Fruit fly (Drosophila melanogaster): ENCODE measurements around the gene CG3246.
A peak's percentile ranks its signal among the peaks of the same experiment; 100 is the strongest.

Gene CG3246

dm6 chr2L:3439502-3439901 lies 22.2 kb downstream of the CG3246 start (continued):
- TF ChIP-seq Rfx (GFP tag; IDR thresholded peaks at IDR 0.05), result no peak
- peak; percentile 37 for TF ChIP-seq CG12391 (tag; optimal IDR thresholded peaks at IDR 0.05)

- TF ChIP-seq CG8290 (GFP tag; optimal IDR thresholded peaks at IDR 0.05) (peak; percentile 87), CG8290 (tag; optimal IDR thresholded peaks at IDR 0.05) (peak; percentile 50 to 99), CG16863 (GFP tag; optimal IDR thresholded peaks at IDR 0.05) (no peak), CG11504 (tag; optimal IDR thresholded peaks at IDR 0.05) (no peak), CG14050 (GFP tag; IDR thresholded peaks at IDR 0.05) (no peak), CG18011 (GFP tag; optimal IDR thresholded peaks at IDR 0.05) (no peak)
Measured at dm6 chr2L:3438078-3438477, 23.7 kb downstream of the CG3246 start.

- TF ChIP-seq CG18262 (tag; optimal IDR thresholded peaks at IDR 0.05) (peak; percentile 70), vnd (GFP tag; IDR thresholded peaks at IDR 0.05; ENCODE audit: partially characterized antibody) (no peak), ind (GFP tag; optimal IDR thresholded peaks at IDR 0.05) (peak; percentile 49), CG3065 (GFP tag; optimal IDR thresholded peaks at IDR 0.05) (no peak), Neu2 (GFP tag; optimal IDR thresholded peaks at IDR 0.05; ENCODE audit: borderline replicate concordance) (no peak), Nf-YA (GFP tag; IDR thresholded peaks at IDR 0.05) (peak; percentile 55; the same call in 1 of the 2 replicates), Meics (GFP tag; optimal IDR thresholded peaks at IDR 0.05) (peak; percentile 42), dan (GFP tag; IDR thresholded peaks at IDR 0.05) (no peak), dm (GFP tag; optimal IDR thresholded peaks at IDR 0.05) (no peak), HLH3B (GFP tag; IDR thresholded peaks at IDR 0.05) (peak; percentile 73), ssp (GFP tag; IDR thresholded peaks at IDR 0.05) (no peak), Xbp1 (GFP tag; optimal IDR thresholded peaks at IDR 0.05) (peak; percentile 29), CG11723 (GFP tag; optimal IDR thresholded peaks at IDR 0.05) (no peak), Mrtf (GFP tag; IDR thresholded peaks at IDR 0.05) (no peak), CG5953 (GFP tag; IDR thresholded peaks at IDR 0.05) (0 out of 2 replicates have a peak, but pooled peaks have one; percentile 16), gsb-n (tag; optimal IDR thresholded peaks at IDR 0.05) (no peak), br (optimal IDR thresholded peaks at IDR 0.05) (no peak), grau (tag; optimal IDR thresholded peaks at IDR 0.05) (peak; percentile 39), CG16815 (GFP tag; optimal IDR thresholded peaks at IDR 0.05) (no peak), CG7357 (GFP tag; IDR thresholded peaks at IDR 0.05) (no peak), Myb (GFP tag; optimal IDR thresholded peaks at IDR 0.05) (no peak), Pdp1 (GFP tag; optimal IDR thresholded peaks at IDR 0.05) (peak; percentile 18 to 24), bowl (GFP tag; IDR thresholded peaks at IDR 0.05) (peak; percentile 46; the same call in 1 of the 2 replicates), Atf6 (GFP tag; IDR thresholded peaks at IDR 0.05) (no peak), CG32767 (GFP tag; IDR thresholded peaks at IDR 0.05) (peak; percentile 59; the same call in 1 of the 2 replicates), ranshi (GFP tag; IDR thresholded peaks at IDR 0.05) (peak; percentile 41; the same call in 1 of the 2 replicates), CoRest (tag; optimal IDR thresholded peaks at IDR 0.05) (peak; percentile 51), hkb (optimal IDR thresholded peaks at IDR 0.05) (no peak), hkb (GFP tag; IDR thresholded peaks at IDR 0.05) (peak; percentile 86), zen (tag; optimal IDR thresholded peaks at IDR 0.05) (peak; percentile 57), CG30403 (GFP tag; optimal IDR thresholded peaks at IDR 0.05) (peak; percentile 47), hbn (GFP tag; IDR thresholded peaks at IDR 0.05; ENCODE audit: partially characterized antibody) (no peak), CG2116 (GFP tag; optimal IDR thresholded peaks at IDR 0.05) (no peak), CG13424 (tag; optimal IDR thresholded peaks at IDR 0.05) (peak; percentile 71), Tbp (GFP tag; optimal IDR thresholded peaks at IDR 0.05) (no peak), Lhr (GFP tag; optimal IDR thresholded peaks at IDR 0.05) (no peak), NfI (GFP tag; optimal IDR thresholded peaks at IDR 0.05) (peak; percentile 36), salm (tag; optimal IDR thresholded peaks at IDR 0.05) (peak; percentile 60), vvl (GFP tag; IDR thresholded peaks at IDR 0.05) (peak; percentile 85), Usf (GFP tag; optimal IDR thresholded peaks at IDR 0.05) (no peak), org-1 (GFP tag; optimal IDR thresholded peaks at IDR 0.05) (peak; percentile 53), peb (GFP tag; IDR thresholded peaks at IDR 0.05) (no peak)
Measured at dm6 chr2L:3437068-3437467, 24.7 kb downstream of the CG3246 start.
